Worm (Caenorhabditis elegans): ENCODE measurements around the gene F23F1.4.

DNA sequence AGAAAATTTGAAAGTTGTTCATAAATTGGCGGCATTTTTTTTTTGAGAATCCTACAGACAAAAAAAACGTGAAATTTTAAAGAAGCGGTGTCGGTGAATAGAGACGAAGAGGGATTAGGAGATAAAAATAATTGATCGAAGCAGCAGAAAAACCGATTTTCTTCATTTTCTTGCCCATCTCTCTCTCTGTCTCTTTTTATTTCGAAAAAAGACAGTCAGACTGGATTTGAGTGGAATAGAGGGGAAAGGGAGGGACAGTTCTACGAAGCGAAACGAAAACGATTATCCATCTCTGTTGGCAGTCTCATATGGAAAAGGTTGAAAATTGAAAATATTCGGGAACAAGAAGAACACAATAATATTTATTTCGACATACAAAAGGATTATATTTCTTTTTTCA, 1.4 kb upstream of the F23F1.4 start:
- TF ChIP-seq lsy-2 (tag; optimal IDR thresholded peaks at IDR 0.05) (no peak), nhr-25 (tag; optimal IDR thresholded peaks at IDR 0.05) (no peak), unc-62 (GFP tag; optimal IDR thresholded peaks at IDR 0.05) (no peak), ama-1 (optimal IDR thresholded peaks at IDR 0.05) (no peak), gmeb-1 (tag; optimal IDR thresholded peaks at IDR 0.05) (no peak), snpc-4 (tag; optimal IDR thresholded peaks at IDR 0.05) (no peak), skn-1 (tag; optimal IDR thresholded peaks at IDR 0.05) (no peak), ceh-82 (tag; optimal IDR thresholded peaks at IDR 0.05) (no peak), mab-5 (tag; optimal IDR thresholded peaks at IDR 0.05) (no peak), unc-39 (tag; optimal IDR thresholded peaks at IDR 0.05) (no peak), elt-3 (tag; optimal IDR thresholded peaks at IDR 0.05) (no peak), dmd-4 (tag; optimal IDR thresholded peaks at IDR 0.05) (no peak), F13H6.1 (tag; optimal IDR thresholded peaks at IDR 0.05) (no peak), aly-2 (tag; optimal IDR thresholded peaks at IDR 0.05) (no peak)

All from whole organism, L2 larva.